Worm (Caenorhabditis elegans) whole organism, L3 larva: ENCODE data around the gene nspc-18.

Source experiments
- R02D3.7 ChIP-seq: fragments of 150-350 bp; optimal IDR thresholded peaks from 2 replicates; lab custom pipeline; 2014; ENCODE audit warnings: missing biosample characterization, missing genetic modification characterization
- ama-1 ChIP-seq: fragments of 150-350 bp; optimal IDR thresholded peaks from 2 replicates; lab custom pipeline; 2018
- ceh-9 ChIP-seq: sonication (generic microtip); optimal IDR thresholded peaks from 2 replicates; lab custom pipeline; 2018; ENCODE audit warnings: missing biosample characterization, missing genetic modification characterization
- daf-12 ChIP-seq: fragments of 150-350 bp; optimal IDR thresholded peaks from 2 replicates; lab custom pipeline; 2014; ENCODE audit warnings: missing biosample characterization, missing genetic modification reagents, missing genetic modification characterization
- fkh-10 ChIP-seq: sonication (generic microtip); optimal IDR thresholded peaks from 2 replicates; lab custom pipeline; 2017; ENCODE audit warnings: missing biosample characterization, missing genetic modification reagents, missing genetic modification characterization
- fos-1 ChIP-seq: fragments of 150-350 bp; optimal IDR thresholded peaks from 2 replicates; lab custom pipeline; 2014; ENCODE audit warnings: missing biosample characterization, missing genetic modification characterization
- mml-1 ChIP-seq: fragments of 150-350 bp; sonication (generic microtip); optimal IDR thresholded peaks from 3 replicates; lab custom pipeline; 2014; ENCODE audit warnings: missing biosample characterization, missing genetic modification characterization
- nhr-23 ChIP-seq: fragments of 150-350 bp; optimal IDR thresholded peaks from 2 replicates; lab custom pipeline; 2014; ENCODE audit warnings: missing biosample characterization, missing genetic modification reagents, missing genetic modification characterization
- nhr-237 ChIP-seq: fragments of 150-350 bp; optimal IDR thresholded peaks from 2 replicates; lab custom pipeline; 2014; ENCODE audit warnings: missing biosample characterization, missing genetic modification characterization
- nhr-28 ChIP-seq: fragments of 150-350 bp; optimal IDR thresholded peaks from 2 replicates; lab custom pipeline; 2014; ENCODE audit warnings: missing biosample characterization, missing genetic modification characterization
- pqm-1 ChIP-seq: fragments of 150-350 bp; optimal IDR thresholded peaks from 2 replicates; lab custom pipeline; 2017; ENCODE audit warnings: missing biosample characterization, missing genetic modification characterization, inconsistent platforms
- snpc-4 ChIP-seq: fragments of 150-350 bp; optimal IDR thresholded peaks from 2 replicates; lab custom pipeline; 2014; ENCODE audit warnings: missing biosample characterization, missing genetic modification characterization
- unc-39 ChIP-seq: sonication (generic microtip); optimal IDR thresholded peaks from 4 replicates; lab custom pipeline; 2017; ENCODE audit warnings: missing biosample characterization, missing genetic modification characterization

ce11 chrX:14523275-14523674, 4.2 kb downstream of the nspc-18 start, which contains the start of gene nspc-16:
- TF ChIP-seq unc-39 (no peak), snpc-4 (tag; lab: Kevin White, UChicago) (no peak), pqm-1 (tag; lab: Kevin White, UChicago) (no peak), nhr-237 (tag; lab: Kevin White, UChicago) (no peak), mml-1 (tag; lab: Kevin White, UChicago) (no peak), ama-1 (no peak), nhr-28 (tag; lab: Kevin White, UChicago) (no peak), R02D3.7 (tag; lab: Kevin White, UChicago) (no peak), ceh-9 (tag; lab: Kevin White, UChicago) (no peak), nhr-23 (tag; lab: Kevin White, UChicago) (no peak), fos-1 (tag; lab: Kevin White, UChicago) (no peak), daf-12 (tag; lab: Kevin White, UChicago) (no peak), fkh-10 (GFP tag; lab: Kevin White, UChicago) (no peak)
